Fruit fly (Drosophila melanogaster) whole organism, embryonic: ENCODE results near the gene nAChRalpha6.

Experiments used
- CG10431 ChIP-seq: fragments of 200-800 bp; sonication (Bioruptor generic); optimal IDR thresholded peaks from 3 replicates; lab custom pipeline; 2018; ENCODE audit warnings: missing biosample characterization, mild to moderate bottlenecking, missing genetic modification characterization
- CG10462 ChIP-seq: fragments of 200-800 bp; sonication (Bioruptor generic); optimal IDR thresholded peaks from 2 replicates; lab custom pipeline; 2016; ENCODE audit warnings: missing biosample characterization, missing genetic modification characterization
- CG10979 ChIP-seq: fragments of 200-800 bp; sonication (Bioruptor generic); optimal IDR thresholded peaks from 2 replicates; lab custom pipeline; 2018; ENCODE audit warnings: missing biosample characterization, mild to moderate bottlenecking, missing genetic modification characterization, moderate library complexity
- CG11398 ChIP-seq: fragments of 200-800 bp; sonication (Bioruptor generic); optimal IDR thresholded peaks from 2 replicates; lab custom pipeline; 2016; ENCODE audit warnings: missing biosample characterization, missing genetic modification characterization
- CG11696 ChIP-seq: fragments of 200-800 bp; sonication (Bioruptor generic); IDR thresholded peaks from 2 replicates; pipeline ENCODE4 v1.3.6; 2022; ENCODE audit warnings: missing biosample characterization, missing genetic modification characterization
- CG12299 ChIP-seq: fragments of 200-800 bp; sonication (Bioruptor generic); optimal IDR thresholded peaks from 2 replicates; lab custom pipeline; 2018; ENCODE audit warnings: missing biosample characterization, mild to moderate bottlenecking, missing genetic modification characterization
- CG12744 ChIP-seq: fragments of 200-800 bp; sonication (Bioruptor generic); optimal IDR thresholded peaks from 2 replicates; lab custom pipeline; 2016; ENCODE audit warnings: missing biosample characterization, missing genetic modification characterization
- CG15011 ChIP-seq: fragments of 200-800 bp; sonication (Bioruptor generic); optimal IDR thresholded peaks from 3 replicates; lab custom pipeline; 2018; ENCODE audit warnings: missing biosample characterization, mild to moderate bottlenecking, missing genetic modification characterization
- CG15601 ChIP-seq: fragments of 200-800 bp; sonication (Bioruptor generic); optimal IDR thresholded peaks from 3 replicates; lab custom pipeline; 2019; ENCODE audit warnings: missing biosample characterization, mild to moderate bottlenecking, missing genetic modification characterization, moderate library complexity
- CG16815 ChIP-seq: fragments of 200-800 bp; sonication (Bioruptor generic); optimal IDR thresholded peaks from 3 replicates; lab custom pipeline; 2017; ENCODE audit warnings: missing biosample characterization, mild to moderate bottlenecking, missing genetic modification characterization
- CG17328 ChIP-seq: fragments of 200-800 bp; sonication (Bioruptor generic); IDR thresholded peaks from 2 replicates; pipeline ENCODE4 v1.3.6; 2022; ENCODE audit warnings: missing biosample characterization, missing genetic modification characterization
- CG17568 ChIP-seq: fragments of 200-800 bp; sonication (Bioruptor generic); optimal IDR thresholded peaks from 2 replicates; lab custom pipeline; 2018; ENCODE audit warnings: missing biosample characterization, mild to moderate bottlenecking, missing genetic modification characterization, moderate library complexity
- CG17802 ChIP-seq: fragments of 200-800 bp; sonication (Bioruptor generic); optimal IDR thresholded peaks from 2 replicates; lab custom pipeline; 2018; ENCODE audit warnings: missing biosample characterization, mild to moderate bottlenecking, missing genetic modification characterization, moderate library complexity
- CG3838 ChIP-seq: fragments of 200-800 bp; sonication (Bioruptor generic); optimal IDR thresholded peaks from 3 replicates; lab custom pipeline; 2016; ENCODE audit warnings: missing biosample characterization, missing genetic modification characterization
- CG43689 ChIP-seq: fragments of 200-800 bp; sonication (Bioruptor generic); IDR thresholded peaks from 2 replicates; pipeline ENCODE4 v1.3.6; 2022; ENCODE audit warnings: missing biosample characterization, missing genetic modification characterization
- CG6813 ChIP-seq: fragments of 200-800 bp; sonication (Bioruptor generic); optimal IDR thresholded peaks from 2 replicates; lab custom pipeline; 2017; ENCODE audit warnings: missing biosample characterization, missing genetic modification characterization, mild to moderate bottlenecking, moderate library complexity, missing genetic modification reagents
- CG7928 ChIP-seq: fragments of 200-800 bp; sonication (Bioruptor generic); optimal IDR thresholded peaks from 2 replicates; lab custom pipeline; 2017; ENCODE audit warnings: missing biosample characterization, mild to moderate bottlenecking, missing genetic modification characterization
- CG8478 ChIP-seq: fragments of >200 bp; optimal IDR thresholded peaks from 2 replicates; lab custom pipeline; 2018
- CHES-1-like ChIP-seq: fragments of 200-800 bp; sonication (Bioruptor generic); optimal IDR thresholded peaks from 2 replicates; lab custom pipeline; 2016; ENCODE audit warnings: missing biosample characterization, missing genetic modification characterization
- Camta ChIP-seq: fragments of 200-800 bp; sonication (Bioruptor generic); optimal IDR thresholded peaks from 2 replicates; lab custom pipeline; 2016; ENCODE audit warnings: missing biosample characterization, missing genetic modification characterization
- Dip3 ChIP-seq: fragments of 200-800 bp; sonication (Bioruptor generic); optimal IDR thresholded peaks from 3 replicates; lab custom pipeline; 2016; ENCODE audit warnings: missing biosample characterization, missing genetic modification characterization
- HmgZ ChIP-seq: fragments of 200-800 bp; sonication (Bioruptor generic); optimal IDR thresholded peaks from 2 replicates; lab custom pipeline; 2018; ENCODE audit warnings: missing biosample characterization, mild to moderate bottlenecking, missing genetic modification characterization
- Lim3 ChIP-seq: fragments of 200-800 bp; sonication (Bioruptor generic); IDR thresholded peaks from 2 replicates; pipeline ENCODE4 v1.3.6; 2022; ENCODE audit warnings: missing biosample characterization, missing genetic modification characterization
- MBD-R2 ChIP-seq: fragments of 200-800 bp; sonication (Bioruptor generic); IDR thresholded peaks from 2 replicates; pipeline ENCODE4 v1.3.6; 2022; ENCODE audit warnings: missing biosample characterization, missing genetic modification characterization
- MESR4 ChIP-seq: fragments of 200-800 bp; sonication (Bioruptor generic); optimal IDR thresholded peaks from 2 replicates; lab custom pipeline; 2018; ENCODE audit warnings: missing biosample characterization, mild to moderate bottlenecking, missing genetic modification characterization, moderate library complexity
- Opbp ChIP-seq: fragments of 200-800 bp; sonication (Bioruptor generic); IDR thresholded peaks from 3 replicates; pipeline ENCODE4 v1.3.6; 2022; ENCODE audit warnings: missing biosample characterization, missing genetic modification characterization; ENCODE audit not compliant: partially characterized antibody
- Side ChIP-seq: fragments of 200-800 bp; sonication (Bioruptor generic); optimal IDR thresholded peaks from 2 replicates; lab custom pipeline; 2016; ENCODE audit warnings: missing biosample characterization, missing genetic modification characterization
- Sox100B ChIP-seq: fragments of 200-800 bp; sonication (Bioruptor generic); optimal IDR thresholded peaks from 3 replicates; lab custom pipeline; 2018; ENCODE audit warnings: missing biosample characterization, mild to moderate bottlenecking, missing genetic modification characterization
- Spps ChIP-seq: fragments of 200-800 bp; sonication (Bioruptor generic); optimal IDR thresholded peaks from 2 replicates; lab custom pipeline; 2018; ENCODE audit warnings: missing biosample characterization, mild to moderate bottlenecking, missing genetic modification characterization
- amos ChIP-seq: fragments of 200-800 bp; sonication (Bioruptor generic); IDR thresholded peaks from 2 replicates; pipeline ENCODE4 v1.3.6; 2022; ENCODE audit warnings: missing biosample characterization, missing genetic modification characterization; ENCODE audit not compliant: partially characterized antibody
- ap ChIP-seq: fragments of 200-800 bp; sonication (Bioruptor generic); IDR thresholded peaks from 2 replicates; pipeline ENCODE4 v1.3.6; 2022; ENCODE audit warnings: missing biosample characterization, missing genetic modification characterization
- az2 ChIP-seq: fragments of 200-800 bp; sonication (Bioruptor generic); optimal IDR thresholded peaks from 3 replicates; lab custom pipeline; 2016; ENCODE audit warnings: missing biosample characterization, missing genetic modification characterization
- chn ChIP-seq: fragments of 200-800 bp; sonication (Bioruptor generic); optimal IDR thresholded peaks from 2 replicates; lab custom pipeline; 2016; ENCODE audit warnings: missing biosample characterization, missing genetic modification characterization
- crp ChIP-seq, 2 experiments: fragments of 200-800 bp; sonication (Bioruptor generic); optimal IDR thresholded peaks; 2 replicates in 1 of 2; 3 replicates in 1 of 2; lab custom pipeline; 2017; ENCODE audit warnings: missing biosample characterization in 2 of 2, missing genetic modification characterization in 2 of 2, mild to moderate bottlenecking in 1 of 2, moderate library complexity in 1 of 2
- exex ChIP-seq: fragments of 200-800 bp; sonication (Bioruptor generic); optimal IDR thresholded peaks from 4 replicates; lab custom pipeline; 2018; ENCODE audit warnings: missing biosample characterization, mild to moderate bottlenecking, missing genetic modification characterization, moderate library complexity
- fru ChIP-seq: fragments of >200 bp; optimal IDR thresholded peaks from 2 replicates; lab custom pipeline; 2017
- ftz-f1 ChIP-seq: fragments of 200-800 bp; sonication (Bioruptor generic); optimal IDR thresholded peaks from 2 replicates; lab custom pipeline; 2016; ENCODE audit warnings: missing biosample characterization, missing genetic modification characterization
- gcm2 ChIP-seq: fragments of 200-800 bp; sonication (Bioruptor generic); optimal IDR thresholded peaks from 2 replicates; lab custom pipeline; 2016; ENCODE audit warnings: missing biosample characterization, missing genetic modification characterization
- gfzf ChIP-seq: fragments of 200-800 bp; sonication (Bioruptor generic); optimal IDR thresholded peaks from 2 replicates; lab custom pipeline; 2016; ENCODE audit warnings: missing biosample characterization, mild to moderate bottlenecking, missing genetic modification characterization, moderate library complexity
- ind ChIP-seq: fragments of 200-800 bp; sonication (Bioruptor generic); optimal IDR thresholded peaks from 3 replicates; lab custom pipeline; 2016; ENCODE audit warnings: missing biosample characterization, missing genetic modification characterization
- lab ChIP-seq: fragments of 200-800 bp; sonication (Bioruptor generic); optimal IDR thresholded peaks from 3 replicates; lab custom pipeline; 2017; ENCODE audit warnings: missing biosample characterization, missing genetic modification characterization, mild to moderate bottlenecking, moderate library complexity, missing genetic modification reagents
- lbe ChIP-seq: fragments of 200-800 bp; sonication (Bioruptor generic); optimal IDR thresholded peaks from 2 replicates; lab custom pipeline; 2016; ENCODE audit warnings: missing biosample characterization, mild to moderate bottlenecking, missing genetic modification characterization
- lilli ChIP-seq: fragments of 200-800 bp; sonication (Bioruptor generic); optimal IDR thresholded peaks from 3 replicates; lab custom pipeline; 2016; ENCODE audit warnings: missing biosample characterization, missing genetic modification characterization
- lola ChIP-seq, 3 experiments: fragments of >200 bp in 2 of 3; fragments of 200-800 bp in 1 of 3; sonication (Bioruptor generic) in 1 of 3; optimal IDR thresholded peaks; 2 replicates each; lab custom pipeline; 2017 to 2019; ENCODE audit warnings: missing biosample characterization in 3 of 3, missing genetic modification characterization in 3 of 3, mild to moderate bottlenecking in 1 of 3, moderate library complexity in 1 of 3
- p53 ChIP-seq: fragments of 200-800 bp; sonication (Bioruptor generic); optimal IDR thresholded peaks from 2 replicates; lab custom pipeline; 2016; ENCODE audit warnings: missing biosample characterization, missing genetic modification characterization
- pzg ChIP-seq: fragments of 200-800 bp; sonication (Bioruptor generic); optimal IDR thresholded peaks from 3 replicates; lab custom pipeline; 2018; ENCODE audit warnings: missing biosample characterization, mild to moderate bottlenecking, missing genetic modification characterization, moderate library complexity
- sd ChIP-seq: fragments of 200-800 bp; sonication (Bioruptor generic); optimal IDR thresholded peaks from 3 replicates; lab custom pipeline; 2018; ENCODE audit warnings: missing biosample characterization, mild to moderate bottlenecking, missing genetic modification characterization, moderate library complexity
- so ChIP-seq: fragments of 200-800 bp; sonication (Bioruptor generic); IDR thresholded peaks from 3 replicates; pipeline ENCODE4 v1.3.6; 2022; ENCODE audit warnings: missing biosample characterization, missing genetic modification characterization
- sob ChIP-seq: fragments of 200-800 bp; sonication (Bioruptor generic); IDR thresholded peaks from 2 replicates; pipeline ENCODE4 v1.3.6; 2022; ENCODE audit warnings: missing biosample characterization, missing genetic modification characterization
- tin ChIP-seq: fragments of 200-800 bp; sonication (Bioruptor generic); optimal IDR thresholded peaks from 3 replicates; lab custom pipeline; 2016; ENCODE audit warnings: missing biosample characterization, missing genetic modification characterization
- wor ChIP-seq: fragments of 200-800 bp; sonication (Bioruptor generic); IDR thresholded peaks from 2 replicates; pipeline ENCODE4 v1.3.6; 2022; ENCODE audit warnings: missing biosample characterization, missing genetic modification characterization
- zfh2 ChIP-seq: fragments of 200-800 bp; sonication (Bioruptor generic); optimal IDR thresholded peaks from 2 replicates; lab custom pipeline; 2016; ENCODE audit warnings: missing biosample characterization, missing genetic modification characterization

The nAChRalpha6 gene

DNA sequence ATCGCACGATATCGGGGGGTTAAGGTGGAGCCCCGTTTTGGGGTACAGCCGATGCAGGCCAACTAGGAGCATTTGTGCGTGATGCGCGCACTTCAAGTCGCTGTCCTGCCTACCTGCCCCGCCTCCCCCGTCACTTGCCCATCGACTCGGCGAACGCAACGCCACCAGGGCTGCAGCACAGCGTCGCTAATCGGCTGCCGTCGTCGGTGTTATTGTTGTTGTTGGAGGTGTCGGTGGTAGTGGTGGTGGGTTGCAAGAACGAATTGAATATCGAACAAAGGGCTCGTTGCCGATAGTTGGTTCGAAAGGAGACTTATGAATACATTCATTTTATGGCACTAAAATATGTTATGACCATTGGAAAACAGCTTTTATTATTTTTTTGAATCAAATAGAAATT is 127.2 kb downstream of the nAChRalpha6 start (continued):
- TF ChIP-seq crp (GFP tag; optimal IDR thresholded peaks at IDR 0.05; lab: Kevin White, UChicago) (no peak), exex (tag; lab: Kevin White, UChicago) (peak; percentile 58), Side (GFP tag; lab: Kevin White, UChicago) (no peak), az2 (GFP tag; lab: Kevin White, UChicago) (peak; percentile 61), ftz-f1 (GFP tag; lab: Kevin White, UChicago) (no peak), CG16815 (GFP tag; lab: Kevin White, UChicago) (peak; percentile 4), fru (peak; percentile 21), CG15601 (tag; lab: Kevin White, UChicago) (peak; percentile 35), CG11398 (GFP tag; lab: Kevin White, UChicago) (no peak), so (GFP tag; lab: Robert Waterston, UW) (0 out of 3 replicates have a peak, but pooled peaks have one; percentile 24), sob (peak; percentile 84), CG17568 (GFP tag; lab: Kevin White, UChicago) (no peak), CG8478 (lab: Kevin White, UChicago) (no peak), Camta (no peak), CHES-1-like (GFP tag; lab: Kevin White, UChicago) (peak; percentile 61), p53 (GFP tag; lab: Kevin White, UChicago) (no peak), CG15011 (GFP tag; lab: Kevin White, UChicago) (no peak), CG43689 (GFP tag; lab: Robert Waterston, UW) (no peak), Spps (tag; lab: Kevin White, UChicago) (no peak), gcm2 (GFP tag; lab: Kevin White, UChicago) (no peak), lbe (peak; percentile 25), lilli (GFP tag; lab: Kevin White, UChicago) (peak; percentile 62), Lim3 (GFP tag; lab: Robert Waterston, UW) (no peak), Sox100B (GFP tag; lab: Kevin White, UChicago) (no peak), CG10431 (GFP tag; lab: Kevin White, UChicago) (peak; percentile 94), MBD-R2 (GFP tag; lab: Robert Waterston, UW) (peak; percentile 87), CG12299 (tag; lab: Kevin White, UChicago) (no peak), gfzf (GFP tag; lab: Kevin White, UChicago) (peak; percentile 12), Opbp (GFP tag; lab: Robert Waterston, UW) (peak; percentile 95), lola (GFP tag; optimal IDR thresholded peaks at IDR 0.05; lab: Kevin White, UChicago) (peak in 1 of 3 experiments; percentile 3), ind (GFP tag; lab: Kevin White, UChicago) (peak; percentile 55), Dip3 (GFP tag; lab: Kevin White, UChicago) (peak; percentile 11), amos (peak; percentile 94), zfh2 (GFP tag; lab: Kevin White, UChicago) (peak; percentile 61), ap (GFP tag; lab: Robert Waterston, UW) (no peak), sd (tag; lab: Kevin White, UChicago) (no peak), CG17328 (GFP tag; lab: Robert Waterston, UW) (peak; percentile 23; the same call in 1 of the 2 replicates), MESR4 (GFP tag; lab: Kevin White, UChicago) (peak; percentile 80), CG12744 (GFP tag; lab: Kevin White, UChicago) (no peak), lab (peak; percentile 59), CG11696 (GFP tag; lab: Robert Waterston, UW) (no peak), CG3838 (GFP tag; lab: Kevin White, UChicago) (no peak), CG10462 (GFP tag; lab: Kevin White, UChicago) (no peak), HmgZ (peak; percentile 74), CG17802 (tag; lab: Kevin White, UChicago) (no peak), pzg (GFP tag; lab: Kevin White, UChicago) (peak; percentile 79), wor (no peak), tin (peak; percentile 47), CG6813 (GFP tag; lab: Kevin White, UChicago) (peak; percentile 11), chn (GFP tag; lab: Kevin White, UChicago) (peak; percentile 65), CG10979 (tag; lab: Kevin White, UChicago) (peak; percentile 39), CG7928 (peak; percentile 97)
